Fruit fly (Drosophila melanogaster): ENCODE data around the gene CG11977.

The CG11977 gene

dm6 chr3R:8978768-8979167 lies 18.7 kb upstream of the CG11977 start (continued):
- TF ChIP-seq eve (GFP tag; optimal IDR thresholded peaks at IDR 0.05) (peak in 1 of 2 experiments; percentile 20), yki (optimal IDR thresholded peaks at IDR 0.05) (no peak), D (optimal IDR thresholded peaks at IDR 0.05) (no peak), D (GFP tag; optimal IDR thresholded peaks at IDR 0.05) (peak; percentile 50), tin (GFP tag; optimal IDR thresholded peaks at IDR 0.05) (peak; percentile 8), jigr1 (GFP tag; IDR thresholded peaks at IDR 0.05) (no peak), CG16815 (GFP tag; optimal IDR thresholded peaks at IDR 0.05) (no peak), phol (tag; optimal IDR thresholded peaks at IDR 0.05) (peak; percentile 57), CG4424 (GFP tag; optimal IDR thresholded peaks at IDR 0.05) (peak; percentile 22), Asciz (GFP tag; optimal IDR thresholded peaks at IDR 0.05) (peak; percentile 21), CG15601 (tag; optimal IDR thresholded peaks at IDR 0.05) (peak; percentile 50), hkb (optimal IDR thresholded peaks at IDR 0.05) (no peak), hkb (GFP tag; IDR thresholded peaks at IDR 0.05) (peak; percentile 57), CG11695 (GFP tag; IDR thresholded peaks at IDR 0.05) (0 out of 3 replicates have a peak, but pooled peaks have one; percentile 28), ATbp (GFP tag; optimal IDR thresholded peaks at IDR 0.05) (peak; percentile 55), Oli (tag; optimal IDR thresholded peaks at IDR 0.05) (peak; percentile 37), CG10543 (GFP tag; optimal IDR thresholded peaks at IDR 0.05) (no peak), CG8388 (GFP tag; optimal IDR thresholded peaks at IDR 0.05) (peak; percentile 63), PHDP (tag; optimal IDR thresholded peaks at IDR 0.05) (peak; percentile 50), onecut (GFP tag; IDR thresholded peaks at IDR 0.05) (0 out of 2 replicates have a peak, but pooled peaks have one; percentile 12), corto (GFP tag; optimal IDR thresholded peaks at IDR 0.05) (peak; percentile 35), gem (tag; optimal IDR thresholded peaks at IDR 0.05) (peak; percentile 64), ttk (GFP tag; IDR thresholded peaks at IDR 0.05) (peak; percentile 39), CG2889 (GFP tag; IDR thresholded peaks at IDR 0.05) (no peak), nerfin-1 (tag; optimal IDR thresholded peaks at IDR 0.05) (peak; percentile 6), ase (GFP tag; IDR thresholded peaks at IDR 0.05) (peak; percentile 23; the same call in 1 of the 3 replicates), CG11504 (tag; optimal IDR thresholded peaks at IDR 0.05) (peak; percentile 68), CG5953 (GFP tag; IDR thresholded peaks at IDR 0.05) (0 out of 2 replicates have a peak, but pooled peaks have one; percentile 37), E2f1 (GFP tag; IDR thresholded peaks at IDR 0.05) (0 out of 2 replicates have a peak, but pooled peaks have one; percentile 20), E2f2 (GFP tag; IDR thresholded peaks at IDR 0.05) (0 out of 2 replicates have a peak, but pooled peaks have one; percentile 10), esg (GFP tag; conservative IDR thresholded peaks at IDR 0.05) (0 out of 2 replicates have a peak, but pooled peaks have one; percentile 23), sisA (GFP tag; IDR thresholded peaks at IDR 0.05) (peak; percentile 40), HmgD (GFP tag; optimal IDR thresholded peaks at IDR 0.05) (no peak), H15 (GFP tag; IDR thresholded peaks at IDR 0.05) (peak; percentile 63; the same call in 2 of the 3 replicates), otp (GFP tag; IDR thresholded peaks at IDR 0.05) (0 out of 3 replicates have a peak, but pooled peaks have one; percentile 35), toy (GFP tag; IDR thresholded peaks at IDR 0.05) (no peak), CG3838 (GFP tag; optimal IDR thresholded peaks at IDR 0.05) (no peak), CG11560 (tag; IDR thresholded peaks at IDR 0.05) (0 out of 3 replicates have a peak, but pooled peaks have one; percentile 27), CG17385 (GFP tag; optimal IDR thresholded peaks at IDR 0.05) (peak; percentile 16), CG17328 (GFP tag; IDR thresholded peaks at IDR 0.05) (peak; percentile 52; the same call in 1 of the 2 replicates), oc (tag; optimal IDR thresholded peaks at IDR 0.05) (peak; percentile 55), CG9817 (tag; optimal IDR thresholded peaks at IDR 0.05) (peak; percentile 11), croc (GFP tag; conservative IDR thresholded peaks at IDR 0.05) (peak; percentile 19; the same call in 1 of the 3 replicates), CG34376 (GFP tag; optimal IDR thresholded peaks at IDR 0.05) (no peak), Med (GFP tag) (peak; percentile 15), CG13123 (GFP tag; optimal IDR thresholded peaks at IDR 0.05) (peak; percentile 8), dpn (GFP tag; optimal IDR thresholded peaks at IDR 0.05) (peak in 1 of 2 experiments; percentile 1), gcm (GFP tag; optimal IDR thresholded peaks at IDR 0.05) (no peak), CG32772 (GFP tag; IDR thresholded peaks at IDR 0.05) (peak; percentile 16; the same call in 1 of the 2 replicates), sc (optimal IDR thresholded peaks at IDR 0.05) (no peak), sc (GFP tag; optimal IDR thresholded peaks at IDR 0.05) (peak; percentile 3)
